Worm (Caenorhabditis elegans): ENCODE results near the gene F31E3.6.
A peak's percentile ranks its signal among the peaks of the same experiment; 100 is the strongest.

F31E3.6 gene

DNA sequence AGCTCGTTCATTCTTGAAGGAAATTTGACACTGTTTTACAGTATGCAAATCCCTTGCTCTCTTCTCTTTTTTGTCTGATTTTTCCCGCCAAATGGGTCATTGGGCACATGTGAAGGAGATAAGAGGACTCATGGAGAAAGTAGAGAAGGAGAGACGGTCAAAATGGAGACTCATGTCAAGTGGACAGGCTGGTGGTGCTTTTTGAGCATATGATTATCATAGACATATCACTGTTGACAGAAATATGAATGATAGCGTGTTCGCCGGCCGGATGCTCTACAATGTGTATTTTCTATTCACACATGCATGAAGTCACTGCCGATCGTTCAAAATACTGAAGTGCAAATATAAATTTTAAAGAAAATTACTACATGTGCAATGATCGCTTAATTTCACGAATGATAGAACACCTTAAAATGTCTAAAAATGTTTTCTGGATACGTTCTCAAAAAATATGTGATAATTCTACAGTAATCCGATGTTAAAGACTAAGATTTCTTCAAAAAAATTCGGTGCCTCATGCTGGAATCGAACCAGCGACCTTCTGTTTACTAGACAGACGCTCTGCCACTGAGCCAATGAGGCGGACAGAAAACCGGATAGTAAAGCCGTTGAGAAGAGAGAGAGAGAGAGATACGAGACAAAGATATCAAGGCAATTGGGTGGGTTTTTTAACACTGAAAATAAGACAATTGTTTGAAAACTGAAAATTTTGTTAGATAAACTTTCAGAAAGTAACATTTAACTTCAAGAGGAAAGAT, 48.3 kb downstream of the F31E3.6 start (continued):
- TF ChIP-seq sptf-2 (GFP tag; optimal IDR thresholded peaks at IDR 0.05), result no peak
- TF ChIP-seq D2030.7 (GFP tag; IDR thresholded peaks at IDR 0.05), result no peak
- no peak for TF ChIP-seq F57C9.4 (tag; optimal IDR thresholded peaks at IDR 0.05)
- TF ChIP-seq mxl-1 (tag; optimal IDR thresholded peaks at IDR 0.05), result no peak
- no peak for TF ChIP-seq Y53G8AR.9 (GFP tag; conservative IDR thresholded peaks at IDR 0.05)
- TF ChIP-seq nhr-90 (tag; optimal IDR thresholded peaks at IDR 0.05), result peak; percentile 45
- TF ChIP-seq Y95B8A.8 (GFP tag; IDR thresholded peaks at IDR 0.05), result no peak
- TF ChIP-seq ztf-25 (GFP tag; IDR thresholded peaks at IDR 0.05), result no peak
- TF ChIP-seq zfh-2 (GFP tag; conservative IDR thresholded peaks at IDR 0.05), result no peak
- TF ChIP-seq lin-40 (tag; optimal IDR thresholded peaks at IDR 0.05), result no peak
- no peak for TF ChIP-seq F37B4.10 (GFP tag; IDR thresholded peaks at IDR 0.05)
- peak; percentile 81 for TF ChIP-seq nhr-80 (tag; optimal IDR thresholded peaks at IDR 0.05)
- TF ChIP-seq ztf-22 (GFP tag; optimal IDR thresholded peaks at IDR 0.05), result no peak
- TF ChIP-seq fkh-3 (tag; optimal IDR thresholded peaks at IDR 0.05), result peak; percentile 11
- TF ChIP-seq pha-4 (tag; optimal IDR thresholded peaks at IDR 0.05), result no peak
- TF ChIP-seq die-1 (tag; optimal IDR thresholded peaks at IDR 0.05), result peak; percentile 27
- TF ChIP-seq egl-18 (GFP tag; IDR thresholded peaks at IDR 0.05), result no peak
- no peak for TF ChIP-seq hlh-12 (tag; optimal IDR thresholded peaks at IDR 0.05)
- 0 out of 2 replicates have a peak, but pooled peaks have one; percentile 17 for TF ChIP-seq dox-1 (GFP tag; IDR thresholded peaks at IDR 0.05)
- no peak for TF ChIP-seq lir-1 (GFP tag; conservative IDR thresholded peaks at IDR 0.05)
- no peak for TF ChIP-seq nhr-179 (tag; optimal IDR thresholded peaks at IDR 0.05)
- no peak for TF ChIP-seq hmg-20 (GFP tag; IDR thresholded peaks at IDR 0.05)
- TF ChIP-seq egl-44 (GFP tag; IDR thresholded peaks at IDR 0.05), result no peak
- TF ChIP-seq hrde-1 (tag; optimal IDR thresholded peaks at IDR 0.05; ENCODE audit: borderline replicate concordance), result peak; percentile 66
- TF ChIP-seq nfya-2 (GFP tag; IDR thresholded peaks at IDR 0.05), result no peak
- TF ChIP-seq F49E8.2 (tag; optimal IDR thresholded peaks at IDR 0.05; ENCODE audit: insufficient read depth), result peak; percentile 36
- TF ChIP-seq mes-4 (tag; optimal IDR thresholded peaks at IDR 0.05), result peak; percentile 12
- no peak for TF ChIP-seq B0035.1 (tag; optimal IDR thresholded peaks at IDR 0.05)
- TF ChIP-seq snpc-4 (GFP tag; optimal IDR thresholded peaks at IDR 0.05), result peak; percentile 84
- peak; percentile 91 to 94 (median 92) for TF ChIP-seq snpc-4 (tag; optimal IDR thresholded peaks at IDR 0.05)
- peak; percentile 14 for TF ChIP-seq snpc-1.3 (tag; optimal IDR thresholded peaks at IDR 0.05; ENCODE audit: insufficient read depth)
- no peak for TF ChIP-seq Y67H2A.10 (GFP tag; conservative IDR thresholded peaks at IDR 0.05)
- TF ChIP-seq hmg-1.2 (GFP tag; IDR thresholded peaks at IDR 0.05), result peak; percentile 43
- no peak for TF ChIP-seq K11D2.4 (GFP tag; IDR thresholded peaks at IDR 0.05)
- no peak for TF ChIP-seq madf-8 (GFP tag; conservative IDR thresholded peaks at IDR 0.05)
- no peak for TF ChIP-seq bed-1 (GFP tag; IDR thresholded peaks at IDR 0.05)
- peak; percentile 92 for TF ChIP-seq snpc-1.1 (tag; optimal IDR thresholded peaks at IDR 0.05; ENCODE audit: insufficient read depth)
- TF ChIP-seq ZK185.1 (tag; optimal IDR thresholded peaks at IDR 0.05; ENCODE audit: poor library complexity, severe bottlenecking), result no peak
- TF ChIP-seq ceh-100 (GFP tag; IDR thresholded peaks at IDR 0.05), result no peak
- no peak for TF ChIP-seq ekl-4 (GFP tag; IDR thresholded peaks at IDR 0.05)
- no peak for TF ChIP-seq him-1 (tag; optimal IDR thresholded peaks at IDR 0.05)
- no peak for TF ChIP-seq bed-2 (GFP tag; IDR thresholded peaks at IDR 0.05)
- TF ChIP-seq attf-3 (GFP tag; conservative IDR thresholded peaks at IDR 0.05), result 0 out of 2 replicates have a peak, but pooled peaks have one; percentile 35
- TF ChIP-seq madf-3 (GFP tag; IDR thresholded peaks at IDR 0.05), result no peak
- TF ChIP-seq aptf-3 (GFP tag; IDR thresholded peaks at IDR 0.05), result no peak
- no peak for TF ChIP-seq pbrm-1 (GFP tag; IDR thresholded peaks at IDR 0.05)
- no peak for TF ChIP-seq ztf-6 (GFP tag; IDR thresholded peaks at IDR 0.05)

All from whole organism, young adult.